Fruit fly (Drosophila melanogaster): ENCODE measurements around the gene Uros1.
A peak's percentile ranks its signal among the peaks of the same experiment; 100 is the strongest.

Uros1 gene

DNA sequence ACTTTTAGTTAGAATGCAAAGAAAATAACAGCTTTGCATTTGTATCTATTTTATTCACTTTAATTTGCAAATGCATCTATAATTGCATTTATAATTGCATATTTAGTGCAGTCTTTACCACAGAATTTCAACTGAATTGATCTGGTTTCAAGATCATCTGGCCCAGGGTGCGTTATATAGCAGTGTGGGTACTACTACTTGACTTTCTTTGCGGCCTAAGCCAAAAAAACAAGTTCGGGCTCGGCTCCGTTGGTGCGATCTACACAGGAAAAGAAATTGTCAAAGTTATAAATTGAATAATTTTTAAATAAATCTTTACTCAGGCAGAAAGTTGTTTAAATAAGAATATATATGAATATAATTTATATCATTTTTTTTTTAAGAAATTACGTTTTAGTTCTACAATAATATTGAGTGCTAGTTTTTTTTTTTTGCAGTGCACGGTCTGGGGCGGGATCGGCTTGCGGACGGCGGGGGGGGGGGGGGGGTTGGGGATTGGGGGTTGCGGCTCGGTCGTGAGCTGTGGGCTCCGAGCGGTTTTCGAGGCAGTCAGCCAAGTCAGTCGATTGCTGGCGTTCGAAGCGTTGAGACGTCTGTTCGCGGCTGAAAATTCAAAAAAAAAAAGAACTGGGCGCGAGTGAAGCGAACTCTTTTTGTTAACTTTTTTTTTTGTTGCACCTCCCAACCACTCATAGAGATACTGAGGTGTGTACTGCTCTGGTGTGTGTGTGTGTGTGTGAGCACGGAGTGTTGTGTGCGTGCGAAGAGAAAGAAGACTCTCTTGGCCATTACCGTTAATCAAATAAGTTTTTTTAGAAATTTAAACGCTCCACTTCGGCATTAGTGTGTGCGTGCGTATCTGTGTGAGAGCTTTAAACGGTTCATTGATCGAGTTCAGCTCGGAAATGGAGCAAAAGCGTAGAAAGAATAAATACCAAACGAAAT is 36.2 kb downstream of the Uros1 start (continued):
- peak; percentile 6 for TF ChIP-seq CG12071 (GFP tag; optimal IDR thresholded peaks at IDR 0.05)
- peak; percentile 64 for TF ChIP-seq ind (GFP tag; optimal IDR thresholded peaks at IDR 0.05)
- no peak for TF ChIP-seq sc (optimal IDR thresholded peaks at IDR 0.05)
- TF ChIP-seq sc (GFP tag; optimal IDR thresholded peaks at IDR 0.05) = peak; percentile 62
- peak; percentile 69; the same call in 2 of the 3 replicates for TF ChIP-seq Mrtf (GFP tag; IDR thresholded peaks at IDR 0.05)
- peak; percentile 81 for TF ChIP-seq Hmr (GFP tag; optimal IDR thresholded peaks at IDR 0.05)
- TF ChIP-seq Oli (tag; optimal IDR thresholded peaks at IDR 0.05) = peak; percentile 85
- TF ChIP-seq Fer1 (GFP tag; optimal IDR thresholded peaks at IDR 0.05) = peak; percentile 90
- TF ChIP-seq inv (GFP tag; IDR thresholded peaks at IDR 0.05; ENCODE audit: partially characterized antibody) = no peak
- TF ChIP-seq kay (GFP tag; optimal IDR thresholded peaks at IDR 0.05) = peak; percentile 65
- peak; percentile 36; the same call in 1 of the 2 replicates for TF ChIP-seq Bgb (GFP tag; IDR thresholded peaks at IDR 0.05; ENCODE audit: partially characterized antibody)
- TF ChIP-seq CG11695 (GFP tag; IDR thresholded peaks at IDR 0.05) = peak; percentile 81
- peak; percentile 79 for TF ChIP-seq nerfin-1 (tag; optimal IDR thresholded peaks at IDR 0.05)
- TF ChIP-seq grn (GFP tag; optimal IDR thresholded peaks at IDR 0.05) = peak; percentile 68
- peak; percentile 66 for TF ChIP-seq CG10147 (GFP tag; optimal IDR thresholded peaks at IDR 0.05)
- TF ChIP-seq CG16813 (GFP tag; IDR thresholded peaks at IDR 0.05; ENCODE audit: partially characterized antibody) = no peak
- peak; percentile 77 for TF ChIP-seq ara (GFP tag; IDR thresholded peaks at IDR 0.05)
- 0 out of 3 replicates have a peak, but pooled peaks have one; percentile 33 for TF ChIP-seq HLH4C (GFP tag; IDR thresholded peaks at IDR 0.05; ENCODE audit: partially characterized antibody)
- no peak for TF ChIP-seq CG12236 (GFP tag; optimal IDR thresholded peaks at IDR 0.05)
- TF ChIP-seq CG7839 (tag; optimal IDR thresholded peaks at IDR 0.05) = peak; percentile 94
- peak; percentile 35 for TF ChIP-seq CG1603 (tag; optimal IDR thresholded peaks at IDR 0.05)
- TF ChIP-seq Scr (GFP tag; IDR thresholded peaks at IDR 0.05; ENCODE audit: partially characterized antibody) = no peak
- TF ChIP-seq Hr3 (GFP tag; optimal IDR thresholded peaks at IDR 0.05) = peak; percentile 71
- TF ChIP-seq CG11504 (tag; optimal IDR thresholded peaks at IDR 0.05) = peak; percentile 92
- peak; percentile 81 for TF ChIP-seq sisA (GFP tag; IDR thresholded peaks at IDR 0.05)
- TF ChIP-seq Ssrp (tag; optimal IDR thresholded peaks at IDR 0.05) = peak; percentile 75
- TF ChIP-seq CG17612 (GFP tag; IDR thresholded peaks at IDR 0.05) = peak; percentile 41
- peak; percentile 71 for TF ChIP-seq Nf-YC (tag; optimal IDR thresholded peaks at IDR 0.05)
- no peak for TF ChIP-seq Neu2 (GFP tag; optimal IDR thresholded peaks at IDR 0.05; ENCODE audit: borderline replicate concordance)
- peak; percentile 28 for TF ChIP-seq CG7928 (GFP tag; optimal IDR thresholded peaks at IDR 0.05)
- no peak for TF ChIP-seq CG7745 (tag; optimal IDR thresholded peaks at IDR 0.05)
- TF ChIP-seq Hr78 (GFP tag; optimal IDR thresholded peaks at IDR 0.05) = peak in 1 of 2 experiments; percentile 52
- TF ChIP-seq fru (optimal IDR thresholded peaks at IDR 0.05) = no peak
- TF ChIP-seq CG14710 (tag; optimal IDR thresholded peaks at IDR 0.05) = peak; percentile 78
- peak; percentile 3 for TF ChIP-seq CG9797 (GFP tag; optimal IDR thresholded peaks at IDR 0.05)
- TF ChIP-seq CG2202 (tag; optimal IDR thresholded peaks at IDR 0.05) = peak; percentile 62
- no peak for TF ChIP-seq sima (GFP tag; optimal IDR thresholded peaks at IDR 0.05)
- TF ChIP-seq crc (GFP tag; optimal IDR thresholded peaks at IDR 0.05) = no peak
- peak; percentile 16 for TF ChIP-seq CG12942 (GFP tag; optimal IDR thresholded peaks at IDR 0.05)
- TF ChIP-seq row (GFP tag; IDR thresholded peaks at IDR 0.05) = peak; percentile 83
- no peak for TF ChIP-seq prd (optimal IDR thresholded peaks at IDR 0.05)
- peak; percentile 82 for TF ChIP-seq prd (GFP tag; IDR thresholded peaks at IDR 0.05)
- peak; percentile 63 for TF ChIP-seq CG11696 (GFP tag; IDR thresholded peaks at IDR 0.05)
- peak; percentile 63; the same call in 2 of the 3 replicates for TF ChIP-seq CG7357 (GFP tag; IDR thresholded peaks at IDR 0.05)
- TF ChIP-seq eve (GFP tag; optimal IDR thresholded peaks at IDR 0.05) = peak in 1 of 2 experiments; percentile 90
- no peak for TF ChIP-seq CG8089 (GFP tag; optimal IDR thresholded peaks at IDR 0.05)
- TF ChIP-seq Awh (GFP tag; IDR thresholded peaks at IDR 0.05) = peak; percentile 81
- peak; percentile 19; the same call in 1 of the 2 replicates for TF ChIP-seq rib (GFP tag; IDR thresholded peaks at IDR 0.05)

Measured in whole organism, embryonic.